Worm (Caenorhabditis elegans): Measurements from ENCODE around the gene ife-1.

Gene ife-1

DNA sequence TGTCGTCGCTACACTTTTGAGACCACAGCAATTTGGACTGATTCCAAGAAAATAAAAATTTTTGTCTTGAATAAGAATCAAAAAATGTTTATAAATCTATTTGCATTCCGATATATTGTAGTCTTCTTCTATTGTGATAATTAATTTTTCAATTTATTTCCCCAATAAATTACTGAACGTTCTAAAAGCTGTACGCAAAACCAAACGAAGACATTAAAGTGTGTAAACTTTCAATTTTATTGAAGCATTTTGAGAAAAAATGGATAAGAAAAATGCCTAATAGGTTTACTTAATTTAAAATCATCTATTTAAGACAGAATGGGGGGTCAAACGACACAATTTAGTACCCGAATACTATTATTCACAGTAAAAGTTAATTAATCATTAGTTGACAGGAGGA is 40.6 kb upstream of the ife-1 start (continued):
- TF ChIP-seq lsl-1 (GFP tag; optimal IDR thresholded peaks at IDR 0.05) (peak; percentile 2), F33H1.4 (GFP tag; IDR thresholded peaks at IDR 0.05) (0 out of 2 replicates have a peak, but pooled peaks have one; percentile 7), efl-1 (GFP tag; optimal IDR thresholded peaks at IDR 0.05) (peak; percentile 7), mel-28 (tag; optimal IDR thresholded peaks at IDR 0.05; ENCODE audit: borderline replicate concordance) (no peak), tlf-1 (GFP tag; optimal IDR thresholded peaks at IDR 0.05) (peak; percentile 49), hmg-1.2 (GFP tag; IDR thresholded peaks at IDR 0.05) (0 out of 2 replicates have a peak, but pooled peaks have one; percentile 4), lin-54 (GFP tag; optimal IDR thresholded peaks at IDR 0.05) (peak; percentile 10), nfya-1 (tag; optimal IDR thresholded peaks at IDR 0.05; ENCODE audit: borderline replicate concordance, insufficient read depth) (no peak), ama-1 (optimal IDR thresholded peaks at IDR 0.05) (no peak), ama-1 (GFP tag; optimal IDR thresholded peaks at IDR 0.05) (peak in 1 of 2 experiments; percentile 51), ceh-100 (GFP tag; IDR thresholded peaks at IDR 0.05) (no peak), ztf-25 (GFP tag; IDR thresholded peaks at IDR 0.05) (0 out of 2 replicates have a peak, but pooled peaks have one; percentile 23), akir-1 (GFP tag; optimal IDR thresholded peaks at IDR 0.05) (no peak), zim-3 (tag; optimal IDR thresholded peaks at IDR 0.05) (no peak), lin-26 (GFP tag; IDR thresholded peaks at IDR 0.05) (peak; percentile 21; the same call in 1 of the 2 replicates), ccch-3 (GFP tag; optimal IDR thresholded peaks at IDR 0.05) (no peak), somi-1 (GFP tag; optimal IDR thresholded peaks at IDR 0.05) (no peak), ceh-58 (GFP tag; IDR thresholded peaks at IDR 0.05) (no peak), B0336.3 (GFP tag; IDR thresholded peaks at IDR 0.05) (no peak), cebp-1 (GFP tag; IDR thresholded peaks at IDR 0.05) (no peak), cebp-1 (tag; optimal IDR thresholded peaks at IDR 0.05) (peak; percentile 6), attf-6 (GFP tag; IDR thresholded peaks at IDR 0.05) (peak; percentile 53), ZK185.1 (tag; optimal IDR thresholded peaks at IDR 0.05; ENCODE audit: poor library complexity, severe bottlenecking) (no peak), F55B11.4 (tag; optimal IDR thresholded peaks at IDR 0.05; ENCODE audit: borderline replicate concordance, insufficient read depth) (no peak), him-1 (tag; optimal IDR thresholded peaks at IDR 0.05) (peak; percentile 14), madf-6 (GFP tag; IDR thresholded peaks at IDR 0.05) (peak; percentile 12; the same call in 1 of the 2 replicates), xnd-1 (tag; optimal IDR thresholded peaks at IDR 0.05) (no peak), ztf-3 (GFP tag; optimal IDR thresholded peaks at IDR 0.05) (no peak), Y53G8AR.9 (GFP tag; conservative IDR thresholded peaks at IDR 0.05) (peak; percentile 67), pbrm-1 (GFP tag; IDR thresholded peaks at IDR 0.05) (no peak), hsf-1 (GFP tag; IDR thresholded peaks at IDR 0.05) (peak; percentile 13; the same call in 1 of the 2 replicates), madf-10 (tag; optimal IDR thresholded peaks at IDR 0.05) (no peak), hrde-1 (tag; optimal IDR thresholded peaks at IDR 0.05; ENCODE audit: borderline replicate concordance) (peak; percentile 81), sea-2 (GFP tag; IDR thresholded peaks at IDR 0.05) (no peak), rpc-1 (optimal IDR thresholded peaks at IDR 0.05) (no peak), rpc-1 (tag; optimal IDR thresholded peaks at IDR 0.05) (no peak), attf-5 (GFP tag; optimal IDR thresholded peaks at IDR 0.05) (no peak), gei-17 (GFP tag; optimal IDR thresholded peaks at IDR 0.05) (no peak), snpc-1.3 (tag; optimal IDR thresholded peaks at IDR 0.05; ENCODE audit: insufficient read depth) (peak; percentile 48), Y95B8A.8 (GFP tag; IDR thresholded peaks at IDR 0.05) (0 out of 2 replicates have a peak, but pooled peaks have one; percentile 59)

ce11 chrIII:13305537-13305936 is 37.7 kb upstream of the ife-1 start:
- TF ChIP-seq lin-26 (GFP tag; IDR thresholded peaks at IDR 0.05), result peak; percentile 35; the same call in 1 of the 2 replicates
- no peak for TF ChIP-seq hlh-12 (tag; optimal IDR thresholded peaks at IDR 0.05)
- TF ChIP-seq egl-18 (GFP tag; IDR thresholded peaks at IDR 0.05), result no peak
- no peak for TF ChIP-seq sea-2 (GFP tag; IDR thresholded peaks at IDR 0.05)
- no peak for TF ChIP-seq F23B12.7 (tag; optimal IDR thresholded peaks at IDR 0.05; ENCODE audit: insufficient read depth)
- no peak for TF ChIP-seq athp-1 (tag; optimal IDR thresholded peaks at IDR 0.05)
